Worm (Caenorhabditis elegans) whole organism, L4 larva: ENCODE measurements around the gene fbxa-153.
A peak's percentile ranks its signal among the peaks of the same experiment; 100 is the strongest.

Experiments used
- F10B5.3 ChIP-seq: sonication (generic microtip); optimal IDR thresholded peaks from 2 replicates; lab custom pipeline; 2016; ENCODE audit warnings: mild to moderate bottlenecking, missing genetic modification characterization, missing compliant biosample characterization
- F37D6.2 ChIP-seq: sonication (generic microtip); optimal IDR thresholded peaks from 2 replicates; lab custom pipeline; 2016; ENCODE audit warnings: mild to moderate bottlenecking, missing genetic modification characterization, missing compliant biosample characterization
- F44E2.7 ChIP-seq: fragments of 200-800 bp; sonication (Bioruptor generic); IDR thresholded peaks from 2 replicates; pipeline ENCODE4 v2.1.2; 2022; ENCODE audit warnings: missing genetic modification characterization, missing compliant biosample characterization
- R02D3.7 ChIP-seq: fragments of 150-350 bp; sonication (generic microtip); optimal IDR thresholded peaks from 3 replicates; lab custom pipeline; 2014; ENCODE audit warnings: missing biosample characterization, missing genetic modification characterization
- aha-1 ChIP-seq: fragments of 150-350 bp; peaks from one replicate; lab custom pipeline; 2014; ENCODE audit warnings: missing biosample characterization, missing genetic modification characterization
- ama-1 ChIP-seq: fragments of 150-350 bp; optimal IDR thresholded peaks from 2 replicates; lab custom pipeline; 2014; ENCODE audit warnings: inconsistent platforms, mixed read lengths
- ceh-82 ChIP-seq: sonication (generic microtip); optimal IDR thresholded peaks from 2 replicates; lab custom pipeline; 2017; ENCODE audit warnings: missing biosample characterization, missing genetic modification characterization
- cey-2 ChIP-seq: sonication (generic microtip); optimal IDR thresholded peaks from 3 replicates; lab custom pipeline; 2017; ENCODE audit warnings: missing genetic modification characterization, mild to moderate bottlenecking, missing compliant biosample characterization, antibody characterized with exemption, borderline replicate concordance; ENCODE audit not compliant: insufficient read depth
- daf-19 ChIP-seq: fragments of 200-800 bp; sonication (Bioruptor generic); conservative IDR thresholded peaks from 2 replicates; pipeline ENCODE4 v1.3.6; 2022; ENCODE audit warnings: missing genetic modification characterization, missing compliant biosample characterization
- dve-1 ChIP-seq: sonication (generic microtip); optimal IDR thresholded peaks from 2 replicates; lab custom pipeline; 2017; ENCODE audit warnings: antibody characterized with exemption, mild to moderate bottlenecking, missing genetic modification characterization, missing compliant biosample characterization; ENCODE audit not compliant: insufficient read depth
- egl-27 ChIP-seq: sonication (generic microtip); optimal IDR thresholded peaks from 3 replicates; lab custom pipeline; 2017; ENCODE audit warnings: missing biosample characterization, missing genetic modification reagents, missing genetic modification characterization
- fos-1 ChIP-seq: fragments of 150-350 bp; optimal IDR thresholded peaks from 2 replicates; lab custom pipeline; 2014; ENCODE audit warnings: missing biosample characterization, missing genetic modification characterization
- hmg-1.1 ChIP-seq: fragments of 200-800 bp; sonication (Bioruptor generic); IDR thresholded peaks from 2 replicates; pipeline ENCODE4 v1.3.6; 2022; ENCODE audit warnings: missing genetic modification reagents, missing genetic modification characterization, missing compliant biosample characterization
- lin-29 ChIP-seq: fragments of 200-800 bp; sonication (Bioruptor generic); IDR thresholded peaks from 2 replicates; pipeline ENCODE4 v1.3.6; 2022; ENCODE audit warnings: missing genetic modification reagents, missing genetic modification characterization, missing compliant biosample characterization
- lin-38 ChIP-seq: fragments of 200-800 bp; sonication (Bioruptor generic); IDR thresholded peaks from 2 replicates; pipeline ENCODE4 v1.3.6; 2022; ENCODE audit warnings: missing genetic modification reagents, missing genetic modification characterization, missing compliant biosample characterization
- lir-3 ChIP-seq: sonication (generic microtip); optimal IDR thresholded peaks from 2 replicates; lab custom pipeline; 2016; ENCODE audit warnings: mild to moderate bottlenecking, missing genetic modification characterization, missing compliant biosample characterization
- madf-9 ChIP-seq: fragments of 200-800 bp; sonication (Bioruptor generic); conservative IDR thresholded peaks from 2 replicates; pipeline ENCODE4 v1.3.6; 2022; ENCODE audit warnings: missing genetic modification reagents, missing genetic modification characterization, missing compliant biosample characterization
- mxl-3 ChIP-seq: fragments of 200-800 bp; sonication (Bioruptor generic); optimal IDR thresholded peaks from 2 replicates; lab custom pipeline; 2018; ENCODE audit warnings: mild to moderate bottlenecking, missing genetic modification characterization, missing compliant biosample characterization
- nhr-102 ChIP-seq: sonication (generic microtip); optimal IDR thresholded peaks from 2 replicates; lab custom pipeline; 2016; ENCODE audit warnings: mild to moderate bottlenecking, missing genetic modification characterization, moderate library complexity, missing compliant biosample characterization
- nhr-41 ChIP-seq: fragments of 200-800 bp; sonication (Bioruptor generic); IDR thresholded peaks from 2 replicates; pipeline ENCODE4 v1.3.6; 2022; ENCODE audit warnings: missing genetic modification reagents, missing genetic modification characterization, missing compliant biosample characterization
- nhr-76 ChIP-seq: fragments of 150-350 bp; optimal IDR thresholded peaks from 2 replicates; lab custom pipeline; 2014; ENCODE audit warnings: missing biosample characterization, missing genetic modification characterization
- rbr-2 ChIP-seq: sonication (generic microtip); optimal IDR thresholded peaks from 2 replicates; lab custom pipeline; 2016; ENCODE audit warnings: missing genotype, missing genetic modification characterization, missing compliant biosample characterization
- saeg-2 ChIP-seq: fragments of 200-800 bp; sonication (Bioruptor generic); IDR thresholded peaks from 2 replicates; pipeline ENCODE4 v1.3.6; 2022; ENCODE audit warnings: missing genetic modification reagents, missing genetic modification characterization, missing compliant biosample characterization
- set-16 ChIP-seq: fragments of 200-800 bp; sonication (Bioruptor generic); IDR thresholded peaks from 2 replicates; pipeline ENCODE4 v1.3.6; 2022; ENCODE audit warnings: missing genetic modification reagents, missing genetic modification characterization, missing compliant biosample characterization
- tra-1 ChIP-seq: fragments of 200-800 bp; sonication (Bioruptor generic); IDR thresholded peaks from 2 replicates; pipeline ENCODE4 v1.3.6; 2022; ENCODE audit warnings: missing genetic modification reagents, missing genetic modification characterization, missing compliant biosample characterization
- unc-130 ChIP-seq: sonication (generic microtip); optimal IDR thresholded peaks from 2 replicates; lab custom pipeline; 2016; ENCODE audit warnings: missing genetic modification reagents, missing genetic modification characterization, missing compliant biosample characterization
- vab-7 ChIP-seq: fragments of 200-800 bp; sonication (Bioruptor generic); IDR thresholded peaks from 2 replicates; pipeline ENCODE4 v1.3.6; 2022; ENCODE audit warnings: missing genetic modification reagents, missing genetic modification characterization, missing compliant biosample characterization
- zip-2 ChIP-seq: fragments of 150-350 bp; optimal IDR thresholded peaks from 2 replicates; lab custom pipeline; 2014; ENCODE audit warnings: missing biosample characterization, missing genetic modification characterization
- ztf-11 ChIP-seq: fragments of 150-350 bp; optimal IDR thresholded peaks from 2 replicates; lab custom pipeline; 2014; ENCODE audit warnings: missing biosample characterization, missing genetic modification characterization

fbxa-153 gene

DNA sequence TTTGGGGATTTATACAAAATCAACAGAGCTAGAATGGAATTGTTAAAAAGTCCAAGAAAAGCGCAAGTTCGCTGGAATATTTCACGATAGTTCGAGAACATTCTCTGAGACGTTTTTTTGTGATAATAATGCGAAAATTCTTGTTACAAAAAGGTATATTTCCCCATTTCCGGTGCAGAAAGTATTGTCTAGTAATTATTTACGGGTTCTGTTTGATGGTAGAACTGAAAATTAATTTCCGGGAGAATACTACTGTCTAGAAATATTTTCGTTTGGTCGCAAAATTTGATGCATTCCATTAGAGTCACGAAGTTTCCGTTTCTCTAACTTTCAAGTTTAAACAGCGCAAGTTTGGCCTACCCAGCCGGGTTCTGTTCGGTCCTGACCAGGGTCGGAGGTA, 19.4 kb upstream of the fbxa-153 start, which contains the start of gene str-248:
str-248 (minus strand) TSS at position 101 of the 400 bp plus-strand sequence.
- TF ChIP-seq nhr-102 (tag; lab: Kevin White, UChicago) (no peak), mxl-3 (GFP tag; lab: Kevin White, UChicago) (no peak), rbr-2 (tag; lab: Kevin White, UChicago) (no peak), ztf-11 (tag; lab: Kevin White, UChicago) (no peak), hmg-1.1 (GFP tag; lab: Robert Waterston, UW) (no peak), aha-1 (tag; lab: Kevin White, UChicago) (peak; percentile 8)

- no peak for TF ChIP-seq hmg-1.1 (GFP tag; lab: Robert Waterston, UW)
- no peak for TF ChIP-seq F10B5.3 (tag; lab: Kevin White, UChicago)
Measured at ce11 chrV:15625561-15625960, 15.4 kb upstream of the fbxa-153 start, which contains the start of gene C55A1.11. TSS of gene C55A1.11 (plus strand) at chrV:15625861.

- no peak for TF ChIP-seq rbr-2 (tag; lab: Kevin White, UChicago)
- no peak for TF ChIP-seq lin-38 (GFP tag; lab: Robert Waterston, UW)
- no peak for TF ChIP-seq lin-29
- no peak for TF ChIP-seq F10B5.3 (tag; lab: Kevin White, UChicago)
- no peak for TF ChIP-seq unc-130 (GFP tag; lab: Kevin White, UChicago)
- TF ChIP-seq saeg-2 (GFP tag; lab: Robert Waterston, UW): no peak
- TF ChIP-seq vab-7 (GFP tag; lab: Robert Waterston, UW): no peak
Measured at ce11 chrV:15621518-15621917, 11.3 kb upstream of the fbxa-153 start, which contains the start of gene C55A1.1. TSS of gene C55A1.1 (plus strand) at chrV:15621818.

ce11 chrV:15614534-15614933, 4.3 kb upstream of the fbxa-153 start:
- TF ChIP-seq aha-1 (tag; lab: Kevin White, UChicago) (peak; percentile 95), egl-27 (tag; lab: Kevin White, UChicago) (no peak), zip-2 (tag; lab: Kevin White, UChicago) (no peak)

ce11 chrV:15612886-15613285, 2.7 kb upstream of the fbxa-153 start, which contains the start of gene str-263:
TSS of gene str-263 (plus strand) at chrV:15613186.
- TF ChIP-seq set-16 (GFP tag; lab: Robert Waterston, UW): no peak

- no peak for TF ChIP-seq unc-130 (GFP tag; lab: Kevin White, UChicago)
- no peak for TF ChIP-seq F44E2.7
- TF ChIP-seq nhr-76 (tag; lab: Kevin White, UChicago): no peak
- TF ChIP-seq ztf-11 (tag; lab: Kevin White, UChicago): no peak
- TF ChIP-seq madf-9: no peak
- no peak for TF ChIP-seq tra-1 (GFP tag; lab: Robert Waterston, UW)
- no peak for TF ChIP-seq F37D6.2
- TF ChIP-seq nhr-41 (GFP tag; lab: Robert Waterston, UW): no peak
- TF ChIP-seq fos-1 (tag; lab: Kevin White, UChicago): no peak
- TF ChIP-seq daf-19 (GFP tag; lab: Robert Waterston, UW): no peak
- no peak for TF ChIP-seq set-16 (GFP tag; lab: Robert Waterston, UW)
- TF ChIP-seq cey-2: no peak
- TF ChIP-seq R02D3.7 (tag; lab: Kevin White, UChicago): no peak
- no peak for TF ChIP-seq ceh-82 (tag; lab: Kevin White, UChicago)
- TF ChIP-seq ama-1 (lab: Kevin White, UChicago): no peak
- TF ChIP-seq dve-1 (tag; lab: Kevin White, UChicago): no peak
- TF ChIP-seq lir-3 (tag; lab: Kevin White, UChicago): no peak
- TF ChIP-seq, all 104 proteins: peak for 0
Measured at ce11 chrV:15605045-15605444, 5.1 kb downstream of the fbxa-153 start, which contains the start of gene fbxa-154. TSS of gene fbxa-154 (minus strand) at chrV:15605145.
